Worm (Caenorhabditis elegans) whole organism, L3 larva: Measurements from ENCODE around the gene fbxb-14.

Source experiments
- R02D3.7 ChIP-seq: fragments of 150-350 bp; optimal IDR thresholded peaks from 2 replicates; lab custom pipeline; 2014; ENCODE audit warnings: missing biosample characterization, missing genetic modification characterization
- fkh-10 ChIP-seq: sonication (generic microtip); optimal IDR thresholded peaks from 2 replicates; lab custom pipeline; 2017; ENCODE audit warnings: missing biosample characterization, missing genetic modification reagents, missing genetic modification characterization
- jun-1 ChIP-seq: fragments of 150-350 bp; optimal IDR thresholded peaks from 2 replicates; lab custom pipeline; 2014; ENCODE audit warnings: missing biosample characterization, missing genetic modification reagents, missing genetic modification characterization
- mdl-1 ChIP-seq: fragments of 150-350 bp; optimal IDR thresholded peaks from 2 replicates; lab custom pipeline; 2014; ENCODE audit warnings: missing biosample characterization, missing genetic modification characterization
- nfya-1 ChIP-seq: sonication (generic microtip); optimal IDR thresholded peaks from 2 replicates; lab custom pipeline; 2017; ENCODE audit warnings: missing genetic modification characterization, mild to moderate bottlenecking, missing compliant biosample characterization, antibody characterized with exemption, moderate library complexity; ENCODE audit not compliant: insufficient read depth
- nhr-237 ChIP-seq: fragments of 150-350 bp; optimal IDR thresholded peaks from 2 replicates; lab custom pipeline; 2014; ENCODE audit warnings: missing biosample characterization, missing genetic modification characterization
- nhr-43 ChIP-seq: sonication (generic microtip); optimal IDR thresholded peaks from 2 replicates; lab custom pipeline; 2016; ENCODE audit warnings: mild to moderate bottlenecking, missing genetic modification characterization, missing compliant biosample characterization; ENCODE audit not compliant: poor library complexity, severe bottlenecking
- pha-4 ChIP-seq: fragments of 150-350 bp; optimal IDR thresholded peaks from 2 replicates; lab custom pipeline; 2014; ENCODE audit warnings: missing biosample characterization, missing genetic modification reagents, missing genetic modification characterization
- unc-39 ChIP-seq: sonication (generic microtip); optimal IDR thresholded peaks from 4 replicates; lab custom pipeline; 2017; ENCODE audit warnings: missing biosample characterization, missing genetic modification characterization

DNA sequence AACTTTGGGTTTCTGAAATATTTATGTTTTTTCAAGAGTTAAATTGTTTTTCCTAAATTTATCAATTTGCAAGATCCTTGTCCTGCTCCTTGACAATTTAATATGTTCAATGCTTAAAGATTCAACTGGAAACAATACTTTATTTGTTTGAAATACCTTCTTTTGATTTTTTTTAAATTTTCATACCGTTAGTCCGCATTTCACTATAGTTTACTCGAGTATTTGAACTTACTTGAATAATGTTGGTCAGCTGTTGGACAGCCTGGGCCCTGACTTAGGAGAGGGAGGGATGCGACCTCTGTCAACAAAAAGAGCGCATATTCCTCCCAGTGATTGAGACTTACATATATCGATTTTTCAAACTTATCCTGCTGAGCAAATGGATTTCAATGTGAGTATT, 23.5 kb upstream of the fbxb-14 start, which contains the start of gene W04H10.5:
- TF ChIP-seq jun-1 (tag; lab: Kevin White, UChicago) (no peak), unc-39 (tag; lab: Kevin White, UChicago) (no peak), nhr-43 (no peak), R02D3.7 (tag; lab: Kevin White, UChicago) (no peak), nfya-1 (tag; lab: Kevin White, UChicago) (no peak), mdl-1 (tag; lab: Kevin White, UChicago) (no peak), nhr-237 (tag; lab: Kevin White, UChicago) (no peak), fkh-10 (GFP tag; lab: Kevin White, UChicago) (no peak), pha-4 (tag; lab: Kevin White, UChicago) (no peak)
